Worm (Caenorhabditis elegans) whole organism, mixed stage, embryonic: ENCODE measurements around the gene W08G11.1.

ENCODE experiments used
- elt-3 ChIP-seq: fragments of 150-350 bp; optimal IDR thresholded peaks from 2 replicates; lab custom pipeline; 2014; ENCODE audit warnings: missing biosample characterization, missing genetic modification characterization
- mep-1 ChIP-seq: fragments of 150-350 bp; optimal IDR thresholded peaks from 2 replicates; lab custom pipeline; 2017; ENCODE audit warnings: missing biosample characterization, missing genetic modification reagents, missing genetic modification characterization, inconsistent platforms
- nhr-12 ChIP-seq: fragments of 150-350 bp; optimal IDR thresholded peaks from 2 replicates; lab custom pipeline; 2014; ENCODE audit warnings: missing biosample characterization, missing genetic modification characterization
- nhr-237 ChIP-seq: fragments of 150-350 bp; optimal IDR thresholded peaks from 2 replicates; lab custom pipeline; 2014; ENCODE audit warnings: missing biosample characterization, missing genetic modification characterization
- nhr-28 ChIP-seq: fragments of 150-350 bp; optimal IDR thresholded peaks from 2 replicates; lab custom pipeline; 2014; ENCODE audit warnings: missing biosample characterization, missing genetic modification characterization
- nhr-76 ChIP-seq: sonication (generic microtip); optimal IDR thresholded peaks from 2 replicates; lab custom pipeline; 2017; ENCODE audit warnings: missing biosample characterization, missing genetic modification characterization
- snpc-4 ChIP-seq: fragments of 150-350 bp; optimal IDR thresholded peaks from 2 replicates; lab custom pipeline; 2014; ENCODE audit warnings: missing biosample characterization, missing genetic modification characterization
- sptf-1 ChIP-seq: sonication (generic microtip); optimal IDR thresholded peaks from 2 replicates; lab custom pipeline; 2017; ENCODE audit warnings: mild to moderate bottlenecking, missing genetic modification characterization, moderate library complexity, missing compliant biosample characterization
- unc-39 ChIP-seq: fragments of 150-350 bp; optimal IDR thresholded peaks from 2 replicates; lab custom pipeline; 2014; ENCODE audit warnings: missing biosample characterization, missing genetic modification characterization
- ztf-11 ChIP-seq: fragments of 150-350 bp; optimal IDR thresholded peaks from 2 replicates; lab custom pipeline; 2014; ENCODE audit warnings: missing biosample characterization, missing genetic modification characterization

DNA sequence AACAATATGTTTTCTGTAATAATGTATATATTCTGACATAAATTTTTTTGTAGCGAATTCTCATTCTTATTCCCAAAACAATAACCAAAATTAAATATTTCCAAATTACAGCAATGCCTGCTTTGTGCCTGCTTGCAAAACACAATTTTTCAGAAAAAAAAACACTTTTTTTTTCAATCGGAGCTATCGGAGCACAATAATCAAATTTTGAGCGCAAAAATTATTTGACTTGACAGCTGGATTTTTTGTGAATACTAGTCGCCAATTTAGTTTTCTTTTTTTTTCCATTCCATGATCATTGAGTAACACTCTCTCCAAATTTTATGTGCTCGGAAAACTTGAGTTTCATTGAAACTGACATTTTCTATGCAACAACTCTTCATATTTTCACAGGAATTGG lies 29.6 kb upstream of the W08G11.1 start, which contains the start of gene srh-180:
- TF ChIP-seq sptf-1 (tag; lab: Kevin White, UChicago) (no peak), unc-39 (no peak), mep-1 (tag; lab: Kevin White, UChicago) (no peak), nhr-237 (tag; lab: Kevin White, UChicago) (no peak), elt-3 (no peak), nhr-12 (no peak), nhr-76 (tag; lab: Kevin White, UChicago) (no peak), ztf-11 (tag; lab: Kevin White, UChicago) (no peak), snpc-4 (no peak), nhr-28 (tag; lab: Kevin White, UChicago) (no peak)
